Worm (Caenorhabditis elegans): ENCODE data around the gene ptr-6.

DNA sequence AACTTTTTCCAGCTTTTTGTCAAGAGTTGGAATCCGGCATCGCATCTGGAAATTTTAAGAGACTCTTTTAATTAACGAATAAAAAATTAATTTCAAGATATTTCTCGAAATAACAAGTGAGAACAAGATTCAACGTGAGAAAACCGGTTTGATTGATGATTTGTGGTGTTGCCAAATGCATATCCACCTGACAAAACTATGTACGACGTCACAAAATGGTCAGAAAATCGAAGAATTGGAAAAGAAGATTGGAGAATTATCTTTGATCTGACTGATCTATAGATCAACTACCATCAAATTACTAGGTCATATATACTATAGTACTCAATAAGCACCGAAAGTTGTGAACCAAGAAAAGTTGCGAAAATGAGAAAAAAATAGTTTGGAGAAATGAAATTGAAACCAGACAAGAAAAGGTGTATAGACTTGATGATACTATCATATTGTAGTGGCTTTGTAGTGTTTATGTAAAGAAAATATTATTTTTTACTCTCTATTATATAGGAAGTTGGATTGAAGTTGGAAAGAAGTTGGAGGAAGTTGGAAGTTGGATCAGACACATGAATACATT lies at the start of gene ptr-6:
- no peak for TF ChIP-seq tbx-8 (GFP tag; optimal IDR thresholded peaks at IDR 0.05)
- no peak for TF ChIP-seq lin-13 (tag; optimal IDR thresholded peaks at IDR 0.05)
- TF ChIP-seq ceh-39 (tag; optimal IDR thresholded peaks at IDR 0.05): no peak
- no peak for TF ChIP-seq nhr-12 (tag; optimal IDR thresholded peaks at IDR 0.05)
- TF ChIP-seq nhr-76 (tag; optimal IDR thresholded peaks at IDR 0.05): no peak
- no peak for TF ChIP-seq ces-1 (GFP tag; optimal IDR thresholded peaks at IDR 0.05)
- TF ChIP-seq mab-5 (tag; optimal IDR thresholded peaks at IDR 0.05): no peak
- no peak for TF ChIP-seq ztf-11 (tag; optimal IDR thresholded peaks at IDR 0.05)
- TF ChIP-seq nhr-237 (tag; optimal IDR thresholded peaks at IDR 0.05): no peak
